Fruit fly (Drosophila melanogaster): ENCODE data around the gene Cen.

Gene Cen

dm6 chr2L:20649891-20650290, 31.8 kb downstream of the Cen start, which contains the start of gene CG2611 (continued):
- TF ChIP-seq scrt (GFP tag; optimal IDR thresholded peaks at IDR 0.05) (no peak), CG4820 (GFP tag; optimal IDR thresholded peaks at IDR 0.05) (peak; percentile 37), CG16813 (GFP tag; IDR thresholded peaks at IDR 0.05; ENCODE audit: partially characterized antibody) (0 out of 3 replicates have a peak, but pooled peaks have one; percentile 6), CG2199 (GFP tag; IDR thresholded peaks at IDR 0.05) (no peak), CG2875 (GFP tag; optimal IDR thresholded peaks at IDR 0.05) (peak; percentile 5), bowl (GFP tag; IDR thresholded peaks at IDR 0.05) (no peak), Ada2b (GFP tag; IDR thresholded peaks at IDR 0.05) (peak; percentile 39; the same call in 1 of the 2 replicates), NFAT (GFP tag; IDR thresholded peaks at IDR 0.05) (no peak), CG2202 (tag; optimal IDR thresholded peaks at IDR 0.05) (no peak), CG1647 (GFP tag; optimal IDR thresholded peaks at IDR 0.05) (peak; percentile 40), CG32532 (GFP tag; IDR thresholded peaks at IDR 0.05) (peak; percentile 60), Chrac-16 (GFP tag; optimal IDR thresholded peaks at IDR 0.05) (peak; percentile 60), Asciz (GFP tag; optimal IDR thresholded peaks at IDR 0.05) (peak; percentile 29), CG4617 (GFP tag; optimal IDR thresholded peaks at IDR 0.05; ENCODE audit: borderline replicate concordance) (peak; percentile 12), Sox100B (GFP tag; optimal IDR thresholded peaks at IDR 0.05) (no peak), CG33557 (GFP tag; optimal IDR thresholded peaks at IDR 0.05) (no peak), vfl (GFP tag; optimal IDR thresholded peaks at IDR 0.05) (peak; percentile 7), tll (GFP tag; optimal IDR thresholded peaks at IDR 0.05) (peak in 1 of 2 experiments; percentile 87), sob (GFP tag; IDR thresholded peaks at IDR 0.05) (peak; percentile 44; the same call in 1 of the 2 replicates), CG15073 (GFP tag; optimal IDR thresholded peaks at IDR 0.05) (no peak), CG17829 (tag; optimal IDR thresholded peaks at IDR 0.05) (peak; percentile 26), Blimp-1 (GFP tag; optimal IDR thresholded peaks at IDR 0.05) (no peak), twi (tag; optimal IDR thresholded peaks at IDR 0.05) (peak; percentile 13), Eip74EF (GFP tag; optimal IDR thresholded peaks at IDR 0.05) (no peak), ac (GFP tag; optimal IDR thresholded peaks at IDR 0.05) (no peak), tin (GFP tag; optimal IDR thresholded peaks at IDR 0.05) (peak; percentile 62), fd96Cb (tag; optimal IDR thresholded peaks at IDR 0.05) (peak; percentile 8), ase (GFP tag; IDR thresholded peaks at IDR 0.05) (peak; percentile 38; the same call in 1 of the 3 replicates), Pdp1 (GFP tag; optimal IDR thresholded peaks at IDR 0.05) (peak; percentile 58 to 59), chn (GFP tag; optimal IDR thresholded peaks at IDR 0.05) (peak; percentile 48), peb (GFP tag; IDR thresholded peaks at IDR 0.05) (no peak), Ptx1 (GFP tag; IDR thresholded peaks at IDR 0.05) (peak; percentile 58), kah (GFP tag; optimal IDR thresholded peaks at IDR 0.05) (no peak), bbx (GFP tag; IDR thresholded peaks at IDR 0.05; ENCODE audit: partially characterized antibody) (no peak), CG11695 (GFP tag; IDR thresholded peaks at IDR 0.05) (0 out of 3 replicates have a peak, but pooled peaks have one; percentile 39), dpn (GFP tag; optimal IDR thresholded peaks at IDR 0.05) (peak; percentile 38 to 41), nmo (GFP tag; optimal IDR thresholded peaks at IDR 0.05) (peak; percentile 55), gfzf (GFP tag; optimal IDR thresholded peaks at IDR 0.05) (peak; percentile 8), sqz (GFP tag; optimal IDR thresholded peaks at IDR 0.05) (no peak), B-H2 (GFP tag; optimal IDR thresholded peaks at IDR 0.05) (peak; percentile 25), CG4854 (GFP tag; optimal IDR thresholded peaks at IDR 0.05) (peak; percentile 21), Abd-B (GFP tag; optimal IDR thresholded peaks at IDR 0.05) (no peak), ci (GFP tag; IDR thresholded peaks at IDR 0.05) (peak; percentile 79), zf30C (GFP tag; optimal IDR thresholded peaks at IDR 0.05) (no peak), bsh (GFP tag; optimal IDR thresholded peaks at IDR 0.05) (peak in 1 of 2 experiments; percentile 46), Atf-2 (GFP tag; optimal IDR thresholded peaks at IDR 0.05) (peak; percentile 47), ttk (GFP tag; IDR thresholded peaks at IDR 0.05) (peak; percentile 30), HLH3B (GFP tag; IDR thresholded peaks at IDR 0.05) (0 out of 2 replicates have a peak, but pooled peaks have one; percentile 29), Adf1 (GFP tag; IDR thresholded peaks at IDR 0.05) (no peak; the same call in 1 of the 2 replicates), HmgD (GFP tag; optimal IDR thresholded peaks at IDR 0.05) (no peak)

Measured in whole organism, embryonic.